Fruit fly (Drosophila melanogaster): ENCODE measurements around the gene Sidpn.

Sidpn gene

DNA sequence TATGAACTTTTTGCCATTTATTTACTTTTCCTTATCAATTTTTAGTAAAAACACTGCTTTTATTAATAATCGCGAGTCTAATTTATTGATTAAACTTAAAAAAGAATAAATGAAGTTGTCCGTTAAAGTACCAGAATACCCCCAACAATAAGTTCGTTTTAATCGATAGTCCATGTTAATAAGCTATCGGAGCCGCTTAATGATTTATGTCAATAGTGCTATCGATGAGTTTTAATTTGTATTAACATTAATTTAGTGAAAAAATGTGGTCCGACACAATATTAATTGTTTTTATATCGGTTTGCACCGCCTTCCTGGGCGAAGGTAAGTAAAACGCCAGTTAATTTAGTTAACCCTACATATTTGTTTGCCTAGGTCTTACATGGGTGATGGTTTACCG is 21.4 kb downstream of the Sidpn start, which contains the start of gene CG10470:
CG10470 (plus strand) TSS at position 165 of the 400 bp plus-strand sequence.
- no peak for TF ChIP-seq Dll (optimal IDR thresholded peaks at IDR 0.05)
- TF ChIP-seq usp (GFP tag; optimal IDR thresholded peaks at IDR 0.05): no peak

DNA sequence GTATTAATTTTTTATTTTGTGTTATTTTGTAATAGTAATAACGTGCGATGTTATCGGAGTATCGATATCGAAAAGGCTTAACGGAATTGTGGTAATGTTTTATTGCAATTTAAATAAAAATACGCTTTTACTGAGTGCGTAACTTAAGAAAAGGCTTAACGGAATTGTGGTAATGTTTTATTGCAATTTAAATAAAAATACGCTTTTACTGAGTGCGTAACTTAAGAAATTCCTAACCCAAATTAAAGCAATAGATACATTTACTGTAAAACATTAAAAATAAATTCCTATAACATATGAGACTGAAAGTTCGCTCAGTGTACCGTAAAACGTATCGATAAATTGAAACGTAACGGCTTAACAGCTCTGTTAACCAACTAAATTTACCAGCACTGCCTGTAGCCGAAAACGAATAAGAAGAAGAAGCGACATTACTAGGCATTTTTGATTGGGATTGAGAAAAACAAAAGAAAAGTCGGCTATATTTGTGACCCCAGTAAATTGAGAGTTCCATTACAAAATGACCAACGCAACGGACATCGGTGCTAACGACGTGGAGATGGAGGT is 24.1 kb downstream of the Sidpn start, which contains the start of gene Rpn3:
Rpn3 (plus strand) TSS at position 257 of the 567 bp plus-strand sequence.
- TF ChIP-seq EcR (GFP tag; optimal IDR thresholded peaks at IDR 0.05) (no peak), psq (optimal IDR thresholded peaks at IDR 0.05) (no peak), CG8478 (optimal IDR thresholded peaks at IDR 0.05) (no peak), pan (optimal IDR thresholded peaks at IDR 0.05) (no peak), usp (GFP tag; optimal IDR thresholded peaks at IDR 0.05) (no peak), Dll (optimal IDR thresholded peaks at IDR 0.05) (no peak)

DNA sequence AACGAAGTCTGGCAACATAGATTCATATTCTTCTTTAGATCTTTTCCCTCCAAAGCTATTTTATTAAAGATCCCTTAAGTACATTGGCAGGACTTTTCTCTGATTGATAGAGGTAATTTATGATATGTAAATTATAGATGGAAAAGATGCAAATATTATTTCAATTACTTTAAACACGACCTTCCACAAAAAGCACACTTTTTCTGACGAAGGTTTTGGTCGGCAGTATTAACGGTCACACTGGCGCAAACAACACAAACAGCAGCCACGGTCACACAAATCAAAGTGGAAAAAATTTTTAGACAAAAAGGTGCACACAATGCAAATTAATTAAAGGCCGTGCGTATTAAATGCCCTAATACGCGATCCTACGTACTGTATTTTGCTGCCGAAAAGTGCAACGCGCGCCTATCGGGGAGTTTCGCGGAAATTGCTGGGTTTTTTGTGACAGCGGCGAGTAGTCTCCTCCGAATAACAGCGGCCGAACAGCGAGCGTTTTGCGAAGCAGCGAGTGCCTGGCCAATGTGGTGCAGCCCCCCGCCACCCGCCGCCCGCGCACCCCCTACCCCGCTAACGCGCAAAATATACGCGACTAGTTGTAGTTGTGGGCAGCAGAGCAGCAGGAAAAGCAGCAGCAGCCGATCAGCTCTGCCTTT is 26.5 kb downstream of the Sidpn start, which contains the start of gene CG10492:
CG10492 (plus strand) TSS at position 219 of the 656 bp plus-strand sequence.
- TF ChIP-seq CG8478 (optimal IDR thresholded peaks at IDR 0.05) (no peak), Dll (optimal IDR thresholded peaks at IDR 0.05) (no peak), EcR (GFP tag; optimal IDR thresholded peaks at IDR 0.05) (no peak), usp (GFP tag; optimal IDR thresholded peaks at IDR 0.05) (no peak), pan (optimal IDR thresholded peaks at IDR 0.05) (no peak), psq (optimal IDR thresholded peaks at IDR 0.05) (no peak)

DNA sequence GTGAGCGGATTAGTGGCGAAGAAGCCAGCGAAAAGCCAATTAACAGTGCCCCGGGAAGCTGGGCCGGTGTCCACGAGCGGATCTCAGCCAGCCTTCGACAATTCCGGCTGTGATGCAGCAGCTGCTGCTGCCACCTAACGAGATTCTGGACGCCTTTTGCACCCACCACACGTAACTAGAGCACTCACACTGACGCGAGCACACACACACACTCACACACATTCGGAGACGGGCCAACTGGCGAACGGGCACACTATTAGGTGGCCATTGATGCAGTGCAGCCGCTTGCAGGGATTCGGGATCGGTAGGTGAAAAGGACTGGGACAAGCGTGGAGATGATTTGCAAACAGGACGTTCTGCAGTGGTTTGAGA is 27.0 kb downstream of the Sidpn start:
- TF ChIP-seq psq (optimal IDR thresholded peaks at IDR 0.05) (no peak), usp (GFP tag; optimal IDR thresholded peaks at IDR 0.05) (no peak), pan (optimal IDR thresholded peaks at IDR 0.05) (no peak)

DNA sequence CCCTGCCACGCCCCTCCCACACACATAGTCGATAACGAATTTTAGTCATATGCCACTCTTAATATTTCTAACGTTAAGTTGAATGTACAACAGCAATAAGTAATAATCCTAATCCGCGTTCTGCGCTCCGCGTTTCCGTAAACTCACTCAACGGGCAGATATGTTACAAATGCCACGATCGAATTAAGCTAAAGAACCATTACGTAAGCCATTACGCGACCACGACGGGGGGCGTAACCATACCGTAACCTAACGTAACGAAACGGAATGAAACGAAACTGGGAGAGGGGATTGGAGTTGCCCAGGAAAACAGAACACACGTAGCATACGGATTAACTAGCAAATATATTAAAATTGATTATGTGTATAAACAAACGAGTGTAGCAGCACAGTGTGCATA is 30.3 kb downstream of the Sidpn start:
- TF ChIP-seq EcR (GFP tag; optimal IDR thresholded peaks at IDR 0.05) (no peak), CG8478 (optimal IDR thresholded peaks at IDR 0.05) (no peak)

DNA sequence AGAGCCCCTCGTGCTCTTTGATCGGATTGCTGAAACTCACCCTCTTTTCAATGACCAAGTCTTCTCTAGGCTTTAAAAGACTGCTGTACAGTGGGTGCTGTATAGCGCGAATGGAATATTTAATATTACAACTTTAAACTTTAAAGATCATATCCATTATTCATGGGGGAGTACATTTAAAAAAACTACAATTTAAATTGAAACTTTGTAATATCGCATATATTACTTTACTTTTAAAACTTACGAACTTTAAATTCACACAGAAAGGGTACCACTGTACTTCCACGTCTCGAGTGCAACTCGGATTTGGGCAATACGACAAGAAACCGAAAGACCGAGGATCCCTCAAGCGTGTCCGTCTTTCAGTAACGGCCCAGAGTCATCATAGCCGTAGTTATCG is 31.4 kb downstream of the Sidpn start, which contains the start of gene Phlpp:
Phlpp (plus strand) TSS at position 214 of the 400 bp plus-strand sequence.
- TF ChIP-seq psq (optimal IDR thresholded peaks at IDR 0.05) (no peak), EcR (GFP tag; optimal IDR thresholded peaks at IDR 0.05) (no peak), Dll (optimal IDR thresholded peaks at IDR 0.05) (no peak), pan (optimal IDR thresholded peaks at IDR 0.05) (no peak), CG8478 (optimal IDR thresholded peaks at IDR 0.05) (no peak), usp (GFP tag; optimal IDR thresholded peaks at IDR 0.05) (no peak)

DNA sequence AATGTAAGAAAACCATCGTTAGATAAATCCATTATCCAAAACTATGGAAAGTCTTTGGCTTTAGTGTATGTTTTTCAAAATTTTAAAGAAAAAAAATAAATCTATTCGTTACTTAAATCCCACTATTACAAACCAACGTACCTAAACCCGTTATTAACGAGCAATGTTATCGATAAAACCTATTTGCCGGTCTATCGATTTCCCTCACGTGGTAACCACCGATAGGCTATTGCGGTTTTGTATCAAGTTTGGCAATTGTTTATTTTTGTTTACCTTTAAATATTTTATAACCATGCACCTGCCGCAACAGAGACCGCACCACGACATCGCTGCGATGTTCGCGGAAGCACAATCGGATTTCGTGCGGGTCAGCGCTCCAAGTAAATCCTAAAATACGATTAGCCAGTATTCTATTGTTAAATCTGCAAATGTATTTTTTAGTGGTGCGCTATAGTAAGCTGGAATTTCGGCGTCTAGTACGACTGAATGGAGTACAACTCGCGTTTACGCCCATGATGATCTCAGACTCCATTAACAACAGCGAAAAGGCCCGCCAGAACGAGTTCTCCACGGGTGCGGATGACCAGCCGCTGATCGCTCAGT is 35.7 kb downstream of the Sidpn start, which contains the start of gene Dus4:
Dus4 (plus strand) TSS at position 206 of the 603 bp plus-strand sequence.
- TF ChIP-seq EcR (GFP tag; optimal IDR thresholded peaks at IDR 0.05): no peak
- no peak for TF ChIP-seq Dll (optimal IDR thresholded peaks at IDR 0.05)
- no peak for TF ChIP-seq CG8478 (optimal IDR thresholded peaks at IDR 0.05)
- TF ChIP-seq usp (GFP tag; optimal IDR thresholded peaks at IDR 0.05): no peak
- TF ChIP-seq pan (optimal IDR thresholded peaks at IDR 0.05): no peak
- TF ChIP-seq psq (optimal IDR thresholded peaks at IDR 0.05): no peak

DNA sequence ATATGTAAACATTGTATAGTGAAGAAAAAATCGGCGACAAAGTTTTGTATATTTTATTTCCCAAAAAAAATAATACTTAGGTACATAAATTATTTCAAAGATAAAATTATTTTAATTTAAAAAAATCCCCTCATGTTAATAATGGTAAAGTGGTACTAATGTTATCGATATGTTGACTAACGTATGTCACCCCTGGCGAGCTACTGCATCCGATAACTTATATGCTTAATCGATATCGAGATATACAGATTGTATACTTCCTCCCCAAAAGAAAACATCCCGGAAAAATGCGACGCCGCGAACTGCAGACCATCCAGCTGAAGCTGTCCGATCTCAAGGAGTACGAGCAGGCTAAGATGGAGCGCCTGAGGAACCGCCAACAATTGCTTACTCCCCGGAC is 37.2 kb downstream of the Sidpn start, which contains the start of gene CG17343:
CG17343 (plus strand) TSS at position 224 of the 400 bp plus-strand sequence.
- TF ChIP-seq pan (optimal IDR thresholded peaks at IDR 0.05) (no peak), psq (optimal IDR thresholded peaks at IDR 0.05) (no peak), Dll (optimal IDR thresholded peaks at IDR 0.05) (no peak), usp (GFP tag; optimal IDR thresholded peaks at IDR 0.05) (no peak), CG8478 (optimal IDR thresholded peaks at IDR 0.05) (no peak)

DNA sequence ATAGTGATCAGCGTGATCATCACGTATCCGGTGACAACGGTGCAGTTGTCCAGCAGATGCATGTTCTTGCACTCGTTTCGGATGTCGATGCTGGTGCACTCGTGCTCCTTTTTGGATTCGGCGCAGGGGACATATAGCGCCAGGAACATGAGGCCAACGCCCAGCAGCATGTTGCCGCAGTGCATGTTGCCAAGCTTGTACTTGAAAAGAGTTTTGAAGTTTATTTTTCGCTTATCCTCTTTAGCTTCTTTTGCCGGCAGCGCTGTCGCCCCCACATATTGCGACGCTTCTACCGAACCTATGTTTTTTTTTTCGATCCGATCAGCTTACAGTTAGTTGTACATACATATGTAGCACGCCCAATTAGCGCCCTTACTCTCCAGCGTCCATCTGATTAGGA is 40.9 kb downstream of the Sidpn start:
- TF ChIP-seq Dll (optimal IDR thresholded peaks at IDR 0.05): no peak
- no peak for TF ChIP-seq CG8478 (optimal IDR thresholded peaks at IDR 0.05)
- TF ChIP-seq usp (GFP tag; optimal IDR thresholded peaks at IDR 0.05): no peak
- TF ChIP-seq EcR (GFP tag; optimal IDR thresholded peaks at IDR 0.05): no peak
- TF ChIP-seq psq (optimal IDR thresholded peaks at IDR 0.05): no peak
- no peak for TF ChIP-seq pan (optimal IDR thresholded peaks at IDR 0.05)

DNA sequence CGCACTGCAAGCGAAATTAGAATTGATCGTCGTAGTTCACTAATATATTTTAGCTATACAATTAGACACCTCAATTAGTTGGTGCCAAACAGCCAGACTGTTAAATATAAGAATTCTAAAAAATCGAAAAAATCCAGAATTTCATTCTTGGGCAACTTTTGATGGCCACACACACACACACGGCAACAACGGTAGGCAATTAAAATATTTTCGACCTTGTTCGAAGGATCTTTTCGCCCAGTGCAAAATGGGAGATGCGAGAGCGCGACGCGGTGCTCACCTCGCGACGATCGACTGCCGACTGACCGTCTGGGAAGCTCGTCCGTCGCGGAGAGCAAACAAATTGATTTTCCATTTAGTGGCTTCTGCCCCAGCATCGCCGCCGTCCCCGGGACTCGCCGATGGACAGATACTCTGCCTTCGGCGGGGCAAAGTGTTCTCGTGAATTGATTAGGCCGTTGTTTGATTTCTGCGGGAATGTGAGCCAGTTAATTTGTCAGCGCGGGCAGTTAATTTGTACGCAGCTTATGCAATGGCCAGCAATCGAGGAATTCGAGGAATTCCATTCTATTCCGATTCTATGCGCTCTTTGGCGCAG is 42.1 kb downstream of the Sidpn start, which contains the start of gene CG10702:
CG10702 (minus strand) TSS at position 304 of the 598 bp plus-strand sequence.
- TF ChIP-seq usp (GFP tag; optimal IDR thresholded peaks at IDR 0.05) (no peak), pan (optimal IDR thresholded peaks at IDR 0.05) (no peak), EcR (GFP tag; optimal IDR thresholded peaks at IDR 0.05) (no peak), psq (optimal IDR thresholded peaks at IDR 0.05) (no peak), CG8478 (optimal IDR thresholded peaks at IDR 0.05) (no peak), Dll (optimal IDR thresholded peaks at IDR 0.05) (no peak)

DNA sequence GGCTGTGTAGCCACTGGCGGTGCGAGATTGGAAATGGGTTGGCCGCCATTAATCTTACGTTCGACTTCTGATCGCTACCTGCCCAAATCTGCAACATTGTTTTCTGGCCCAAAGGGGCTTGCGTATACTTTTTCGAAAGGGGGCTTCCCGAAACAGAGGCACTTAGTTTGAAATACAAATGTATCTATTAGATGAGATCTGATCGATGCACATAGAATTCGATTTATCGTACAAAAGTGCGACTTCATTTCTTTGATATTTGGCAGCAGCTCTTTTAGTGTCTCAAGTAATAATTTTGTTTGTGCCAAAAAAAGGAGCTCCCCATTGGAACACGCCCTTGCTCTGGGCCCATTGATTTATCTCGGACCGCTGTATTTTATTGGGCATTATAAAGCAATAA is 44.2 kb downstream of the Sidpn start:
- TF ChIP-seq psq (optimal IDR thresholded peaks at IDR 0.05) (no peak), EcR (GFP tag; optimal IDR thresholded peaks at IDR 0.05) (no peak), CG8478 (optimal IDR thresholded peaks at IDR 0.05) (no peak), usp (GFP tag; optimal IDR thresholded peaks at IDR 0.05) (no peak), Dll (optimal IDR thresholded peaks at IDR 0.05) (no peak), pan (optimal IDR thresholded peaks at IDR 0.05) (no peak)

Data from whole organism.